Fruit fly (Drosophila melanogaster) whole organism, adult: Measurements from ENCODE around the gene Klc.

Source experiments
- CG11617 ChIP-seq: fragments of 200-800 bp; sonication (Bioruptor generic); optimal IDR thresholded peaks from 2 replicates; lab custom pipeline; 2017; ENCODE audit warnings: mild to moderate bottlenecking, missing biosample characterization, missing genetic modification reagents, missing genetic modification characterization
- CG12768 ChIP-seq: fragments of 200-800 bp; sonication (Bioruptor generic); optimal IDR thresholded peaks from 2 replicates; lab custom pipeline; 2017; ENCODE audit warnings: missing biosample characterization, missing genetic modification characterization, mild to moderate bottlenecking, moderate library complexity, missing genetic modification reagents
- CG14711 ChIP-seq: fragments of 200-800 bp; sonication (Bioruptor generic); optimal IDR thresholded peaks from 2 replicates; lab custom pipeline; 2018; ENCODE audit warnings: missing biosample characterization, mild to moderate bottlenecking, missing genetic modification characterization, moderate library complexity
- CG1620 ChIP-seq: fragments of 200-800 bp; sonication (Bioruptor generic); optimal IDR thresholded peaks from 2 replicates; lab custom pipeline; 2016; ENCODE audit warnings: missing biosample characterization, missing genetic modification characterization
- CG33017 ChIP-seq: fragments of 200-800 bp; sonication (Bioruptor generic); optimal IDR thresholded peaks from 2 replicates; lab custom pipeline; 2018; ENCODE audit warnings: missing biosample characterization, mild to moderate bottlenecking, missing genetic modification characterization, moderate library complexity
- CG5204 ChIP-seq: fragments of 200-800 bp; sonication (Bioruptor generic); optimal IDR thresholded peaks from 2 replicates; lab custom pipeline; 2016; ENCODE audit warnings: missing biosample characterization, missing genetic modification characterization
- CG7045 ChIP-seq: fragments of 200-800 bp; sonication (Bioruptor generic); optimal IDR thresholded peaks from 2 replicates; lab custom pipeline; 2017; ENCODE audit warnings: missing biosample characterization, mild to moderate bottlenecking, missing genetic modification characterization
- CG7101 ChIP-seq: fragments of 200-800 bp; sonication (Bioruptor generic); optimal IDR thresholded peaks from 2 replicates; lab custom pipeline; 2018; ENCODE audit warnings: missing biosample characterization, mild to moderate bottlenecking, missing genetic modification characterization, moderate library complexity
- Clk ChIP-seq: fragments of 200-800 bp; sonication (Bioruptor generic); optimal IDR thresholded peaks from 2 replicates; lab custom pipeline; 2017; ENCODE audit warnings: missing biosample characterization, missing genetic modification characterization
- Crg-1 ChIP-seq: fragments of 200-800 bp; sonication (Bioruptor generic); optimal IDR thresholded peaks from 2 replicates; lab custom pipeline; 2016; ENCODE audit warnings: missing biosample characterization, missing genetic modification characterization
- Hr96 ChIP-seq: fragments of 200-800 bp; sonication (Bioruptor generic); optimal IDR thresholded peaks from 2 replicates; lab custom pipeline; 2016; ENCODE audit warnings: missing biosample characterization, missing genetic modification characterization
- Mnt ChIP-seq: fragments of 200-800 bp; sonication (Bioruptor generic); optimal IDR thresholded peaks from 2 replicates; lab custom pipeline; 2016; ENCODE audit warnings: missing biosample characterization, mild to moderate bottlenecking, missing genetic modification characterization
- bab1 ChIP-seq: fragments of 200-800 bp; sonication (Bioruptor generic); optimal IDR thresholded peaks from 3 replicates; lab custom pipeline; 2019; ENCODE audit warnings: missing biosample characterization, mild to moderate bottlenecking, missing genetic modification characterization, moderate library complexity
- cic ChIP-seq: fragments of 200-800 bp; sonication (Bioruptor generic); optimal IDR thresholded peaks from 2 replicates; lab custom pipeline; 2017; ENCODE audit warnings: missing biosample characterization, mild to moderate bottlenecking, missing genetic modification characterization, moderate library complexity
- cnc ChIP-seq, 2 experiments: fragments of >200 bp; optimal IDR thresholded peaks; 2 replicates each; lab custom pipeline; 2017
- kay ChIP-seq: fragments of 200-800 bp; sonication (Bioruptor generic); peaks from one replicate; lab custom pipeline; 2016; ENCODE audit warnings: missing biosample characterization, missing genetic modification characterization, borderline replicate concordance
- ovo ChIP-seq: fragments of 200-800 bp; sonication (Bioruptor generic); optimal IDR thresholded peaks from 2 replicates; lab custom pipeline; 2016; ENCODE audit warnings: missing biosample characterization, missing genetic modification characterization
- pad ChIP-seq: fragments of 200-800 bp; sonication (Bioruptor generic); optimal IDR thresholded peaks from 3 replicates; lab custom pipeline; 2017; ENCODE audit warnings: missing biosample characterization, missing genetic modification characterization, mild to moderate bottlenecking, moderate library complexity, missing genetic modification reagents
- tj ChIP-seq: fragments of 200-800 bp; sonication (Bioruptor generic); optimal IDR thresholded peaks from 3 replicates; lab custom pipeline; 2017; ENCODE audit warnings: missing biosample characterization, mild to moderate bottlenecking, missing genetic modification characterization, moderate library complexity
- toe ChIP-seq: fragments of 200-800 bp; sonication (Bioruptor generic); optimal IDR thresholded peaks from 2 replicates; lab custom pipeline; 2016; ENCODE audit warnings: missing biosample characterization, missing genetic modification characterization

Klc gene

DNA sequence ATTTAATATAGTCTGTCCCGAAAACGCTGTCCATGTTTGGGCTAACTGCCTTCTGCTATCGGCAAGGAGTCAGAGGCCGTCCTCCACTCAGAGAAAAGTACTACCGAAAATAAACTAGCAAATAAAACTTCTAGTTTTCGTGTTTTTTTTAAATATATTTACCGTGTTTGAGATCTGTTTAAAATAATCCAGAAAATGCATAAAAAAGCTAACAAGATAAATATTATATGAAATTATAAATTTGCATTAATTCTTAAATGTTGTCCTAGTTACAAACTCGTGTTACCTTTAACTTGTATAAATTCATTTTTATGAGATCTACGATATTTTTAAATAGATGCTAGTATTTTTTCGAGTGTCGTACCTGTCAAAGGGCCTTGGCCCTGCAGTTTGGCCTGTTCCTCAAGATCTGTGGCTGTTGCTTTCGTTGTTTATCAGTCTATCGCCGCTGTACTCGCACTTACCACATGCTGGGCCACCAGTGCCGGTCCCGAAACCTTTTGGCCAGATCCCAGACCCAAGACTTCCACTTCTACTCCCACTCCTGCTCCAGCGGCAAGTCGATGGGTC lies 46.3 kb downstream of the Klc start:
- TF ChIP-seq CG14711 (tag; lab: Kevin White, UChicago), result no peak
- TF ChIP-seq CG33017 (tag; lab: Kevin White, UChicago), result no peak
- TF ChIP-seq pad, result no peak
- no peak for TF ChIP-seq Clk (GFP tag; lab: Kevin White, UChicago)
- TF ChIP-seq ovo (GFP tag; lab: Kevin White, UChicago), result no peak
- no peak for TF ChIP-seq toe (GFP tag; lab: Kevin White, UChicago)
- TF ChIP-seq CG7045 (GFP tag; lab: Kevin White, UChicago), result no peak
- TF ChIP-seq CG12768 (GFP tag; lab: Kevin White, UChicago), result no peak
- TF ChIP-seq kay (GFP tag; lab: Kevin White, UChicago), result no peak
- TF ChIP-seq Mnt, result no peak

dm6 chr3L:12701335-12701734 lies 48.5 kb downstream of the Klc start:
- TF ChIP-seq CG1620 (no peak), kay (GFP tag; lab: Kevin White, UChicago) (no peak), tj (GFP tag; lab: Kevin White, UChicago) (no peak), Crg-1 (GFP tag; lab: Kevin White, UChicago) (no peak), cnc (optimal IDR thresholded peaks at IDR 0.05; lab: Kevin White, UChicago) (no peak), CG12768 (GFP tag; lab: Kevin White, UChicago) (no peak), Hr96 (GFP tag; lab: Kevin White, UChicago) (no peak), cic (GFP tag; lab: Kevin White, UChicago) (no peak), bab1 (GFP tag; lab: Kevin White, UChicago) (no peak), CG5204 (GFP tag; lab: Kevin White, UChicago) (no peak), CG11617 (GFP tag; lab: Kevin White, UChicago) (no peak), CG14711 (tag; lab: Kevin White, UChicago) (no peak), ovo (GFP tag; lab: Kevin White, UChicago) (no peak), Mnt (no peak), CG7101 (no peak), CG33017 (tag; lab: Kevin White, UChicago) (no peak), Clk (GFP tag; lab: Kevin White, UChicago) (no peak), pad (no peak)

dm6 chr3L:12700509-12700995 lies 49.3 kb downstream of the Klc start:
- TF ChIP-seq Hr96 (GFP tag; lab: Kevin White, UChicago), result no peak
- TF ChIP-seq Crg-1 (GFP tag; lab: Kevin White, UChicago), result no peak
- no peak for TF ChIP-seq CG7101
- TF ChIP-seq cnc (optimal IDR thresholded peaks at IDR 0.05; lab: Kevin White, UChicago), result no peak
- no peak for TF ChIP-seq pad
- no peak for TF ChIP-seq ovo (GFP tag; lab: Kevin White, UChicago)
- TF ChIP-seq kay (GFP tag; lab: Kevin White, UChicago), result no peak
- TF ChIP-seq tj (GFP tag; lab: Kevin White, UChicago), result no peak
- TF ChIP-seq Mnt, result no peak
- no peak for TF ChIP-seq CG1620
- no peak for TF ChIP-seq CG11617 (GFP tag; lab: Kevin White, UChicago)
- TF ChIP-seq Clk (GFP tag; lab: Kevin White, UChicago), result no peak
- no peak for TF ChIP-seq CG33017 (tag; lab: Kevin White, UChicago)
- TF ChIP-seq CG14711 (tag; lab: Kevin White, UChicago), result no peak
- no peak for TF ChIP-seq cic (GFP tag; lab: Kevin White, UChicago)

- peak; percentile 97 for TF ChIP-seq tj (GFP tag; lab: Kevin White, UChicago)
- no peak for TF ChIP-seq Hr96 (GFP tag; lab: Kevin White, UChicago)
Observed at dm6 chr3L:12698236-12698635, 51.6 kb downstream of the Klc start.

DNA sequence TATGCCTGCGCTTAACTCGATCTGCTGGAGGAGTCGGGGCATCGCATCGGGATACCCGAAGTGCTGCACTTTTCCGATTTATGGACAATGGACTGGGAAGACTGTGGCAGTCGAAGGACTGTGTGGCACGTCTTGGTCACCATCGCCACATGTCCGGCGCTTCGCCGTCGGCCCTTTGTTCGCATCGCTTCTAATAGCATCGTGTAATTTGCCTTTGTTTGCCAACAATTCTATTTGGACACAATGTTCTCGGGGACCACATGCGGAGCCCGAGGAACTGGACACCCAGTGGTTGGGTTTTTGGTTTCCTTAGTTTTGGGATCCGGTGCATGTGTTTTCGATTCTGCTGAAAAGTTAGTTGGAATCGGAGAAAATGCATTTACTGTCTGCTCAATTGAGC lies 52.3 kb downstream of the Klc start:
- TF ChIP-seq CG33017 (tag; lab: Kevin White, UChicago) (no peak), Crg-1 (GFP tag; lab: Kevin White, UChicago) (no peak), Mnt (no peak), kay (GFP tag; lab: Kevin White, UChicago) (no peak), CG1620 (no peak), pad (no peak)
